Worm (Caenorhabditis elegans): ENCODE data around the gene B0303.14.

DNA sequence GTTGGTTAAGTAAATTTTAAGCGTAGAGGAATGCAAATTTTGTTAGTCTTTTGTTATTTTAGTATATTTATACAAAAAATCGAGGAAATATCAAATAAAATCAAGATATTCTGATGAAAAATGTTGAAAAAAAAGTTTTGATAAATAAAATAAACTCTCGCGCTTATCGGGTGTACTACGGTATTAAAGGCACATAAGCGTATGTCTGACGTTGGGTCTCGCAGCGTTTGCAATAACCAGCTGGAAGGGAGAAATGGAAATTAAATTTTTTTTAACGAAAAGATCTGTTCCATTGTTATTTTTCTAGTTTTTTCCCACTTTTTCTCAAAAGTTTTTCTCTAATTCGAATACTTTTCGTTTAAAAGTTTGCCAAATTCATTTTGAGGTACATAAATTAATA is 26.8 kb downstream of the B0303.14 start:
- no peak for TF ChIP-seq xbp-1 (tag; optimal IDR thresholded peaks at IDR 0.05)
- no peak for TF ChIP-seq nhr-12 (tag; optimal IDR thresholded peaks at IDR 0.05)
- no peak for TF ChIP-seq swsn-7 (tag; optimal IDR thresholded peaks at IDR 0.05)

Data from whole organism, L1 larva.